Worm (Caenorhabditis elegans) whole organism, young adult: ENCODE data around the gene srd-41.

Experiments
- B0019.2 ChIP-seq: fragments of 200-800 bp; sonication (Bioruptor generic); conservative IDR thresholded peaks from 2 replicates; pipeline ENCODE4 v1.3.6; 2022; ENCODE audit warnings: missing genetic modification reagents, missing genetic modification characterization, missing compliant biosample characterization
- C17E4.6 ChIP-seq: fragments of 200-800 bp; sonication (Bioruptor generic); IDR thresholded peaks from 2 replicates; pipeline ENCODE4 v1.3.6; 2022; ENCODE audit warnings: missing genetic modification reagents, missing genetic modification characterization, missing compliant biosample characterization
- D2030.7 ChIP-seq: fragments of 200-800 bp; sonication (Bioruptor generic); IDR thresholded peaks from 2 replicates; pipeline ENCODE4 v1.3.6; 2022; ENCODE audit warnings: missing genetic modification reagents, missing genetic modification characterization, missing compliant biosample characterization
- F22D6.2 ChIP-seq: sonication (generic microtip); optimal IDR thresholded peaks from 2 replicates; lab custom pipeline; 2016; ENCODE audit warnings: mild to moderate bottlenecking, missing genetic modification characterization, missing compliant biosample characterization
- F33H1.4 ChIP-seq: fragments of 200-800 bp; sonication (Bioruptor generic); IDR thresholded peaks from 2 replicates; pipeline ENCODE4 v1.3.6; 2022; ENCODE audit warnings: missing genetic modification reagents, missing genetic modification characterization, missing compliant biosample characterization
- F49E8.2 ChIP-seq: sonication (generic microtip); optimal IDR thresholded peaks from 3 replicates; lab custom pipeline; 2017; ENCODE audit warnings: missing genetic modification characterization, mild to moderate bottlenecking, missing compliant biosample characterization, antibody characterized with exemption, moderate library complexity; ENCODE audit not compliant: insufficient read depth
- F52B5.7 ChIP-seq: sonication (generic microtip); optimal IDR thresholded peaks from 2 replicates; lab custom pipeline; 2016; ENCODE audit warnings: mild to moderate bottlenecking, missing genetic modification characterization, missing compliant biosample characterization
- K12H6.12 ChIP-seq: fragments of 200-800 bp; sonication (Bioruptor generic); optimal IDR thresholded peaks from 2 replicates; lab custom pipeline; 2018; ENCODE audit warnings: mild to moderate bottlenecking, missing genetic modification characterization, missing compliant biosample characterization
- Y53F4B.3 ChIP-seq: fragments of 200-800 bp; sonication (Bioruptor generic); IDR thresholded peaks from 2 replicates; pipeline ENCODE4 v1.3.6; 2022; ENCODE audit warnings: missing genetic modification reagents, missing genetic modification characterization, missing compliant biosample characterization
- Y56A3A.18 ChIP-seq: fragments of 200-800 bp; sonication (Bioruptor generic); IDR thresholded peaks from 2 replicates; pipeline ENCODE4 v1.3.6; 2022; ENCODE audit warnings: missing genetic modification reagents, missing genetic modification characterization, missing compliant biosample characterization
- akir-1 ChIP-seq: fragments of 200-800 bp; sonication (Bioruptor generic); optimal IDR thresholded peaks from 2 replicates; lab custom pipeline; 2018; ENCODE audit warnings: mild to moderate bottlenecking, missing genetic modification characterization, moderate library complexity, missing compliant biosample characterization
- ama-1 ChIP-seq, 3 experiments: fragments of 150-350 bp in 1 of 3; sonication (generic microtip) in 2 of 3; optimal IDR thresholded peaks; 2 replicates each; lab custom pipeline; 2014 to 2018; ENCODE audit warnings: missing biosample characterization in 2 of 3, missing genetic modification characterization in 2 of 3, missing genetic modification reagents in 2 of 3
- attf-3 ChIP-seq: fragments of 200-800 bp; sonication (Bioruptor generic); conservative IDR thresholded peaks from 2 replicates; pipeline ENCODE4 v1.3.6; 2022; ENCODE audit warnings: missing genetic modification reagents, missing genetic modification characterization, missing compliant biosample characterization
- ceh-100 ChIP-seq: fragments of 200-800 bp; sonication (Bioruptor generic); IDR thresholded peaks from 2 replicates; pipeline ENCODE4 v1.3.6; 2022; ENCODE audit warnings: missing genetic modification reagents, missing genetic modification characterization, missing compliant biosample characterization
- ceh-40 ChIP-seq: fragments of 200-800 bp; sonication (Bioruptor generic); IDR thresholded peaks from 2 replicates; pipeline ENCODE4 v1.3.6; 2022; ENCODE audit warnings: missing genetic modification characterization, missing compliant biosample characterization
- ceh-58 ChIP-seq: fragments of 200-800 bp; sonication (Bioruptor generic); IDR thresholded peaks from 2 replicates; pipeline ENCODE4 v1.3.6; 2022; ENCODE audit warnings: missing genetic modification characterization, missing compliant biosample characterization
- chd-7 ChIP-seq: sonication (generic microtip); optimal IDR thresholded peaks from 2 replicates; lab custom pipeline; 2016; ENCODE audit warnings: mild to moderate bottlenecking, missing genetic modification characterization, moderate library complexity, missing compliant biosample characterization
- die-1 ChIP-seq: sonication (generic microtip); optimal IDR thresholded peaks from 2 replicates; lab custom pipeline; 2016; ENCODE audit warnings: missing genotype, mild to moderate bottlenecking, missing genetic modification characterization, missing compliant biosample characterization
- efl-1 ChIP-seq: fragments of 150-350 bp; optimal IDR thresholded peaks from 2 replicates; lab custom pipeline; 2014; ENCODE audit warnings: missing biosample characterization, missing genetic modification reagents, missing genetic modification characterization
- egl-18 ChIP-seq: fragments of 200-800 bp; sonication (Bioruptor generic); IDR thresholded peaks from 2 replicates; pipeline ENCODE4 v1.3.6; 2022; ENCODE audit warnings: missing genetic modification reagents, missing genetic modification characterization, missing compliant biosample characterization
- egrh-3 ChIP-seq: fragments of 200-800 bp; sonication (Bioruptor generic); IDR thresholded peaks from 2 replicates; pipeline ENCODE4 v1.3.6; 2022; ENCODE audit warnings: missing genetic modification reagents, missing genetic modification characterization, missing compliant biosample characterization
- fkh-3 ChIP-seq: sonication (generic microtip); optimal IDR thresholded peaks from 2 replicates; lab custom pipeline; 2016; ENCODE audit warnings: mild to moderate bottlenecking, missing genetic modification characterization, missing compliant biosample characterization
- him-1 ChIP-seq: sonication (generic microtip); optimal IDR thresholded peaks from 2 replicates; lab custom pipeline; 2016; ENCODE audit warnings: missing genotype, missing genetic modification reagents, missing genetic modification characterization, missing compliant biosample characterization
- hmg-1.2 ChIP-seq: fragments of 200-800 bp; sonication (Bioruptor generic); IDR thresholded peaks from 2 replicates; pipeline ENCODE4 v1.3.6; 2022; ENCODE audit warnings: missing genetic modification reagents, missing genetic modification characterization, missing compliant biosample characterization
- hrde-1 ChIP-seq: sonication (generic microtip); optimal IDR thresholded peaks from 2 replicates; lab custom pipeline; 2016; ENCODE audit warnings: missing genetic modification characterization, mild to moderate bottlenecking, missing compliant biosample characterization, moderate library complexity, missing genotype, missing genetic modification reagents, borderline replicate concordance
- hsf-1 ChIP-seq: fragments of 200-800 bp; sonication (Bioruptor generic); IDR thresholded peaks from 2 replicates; pipeline ENCODE4 v1.3.6; 2022; ENCODE audit warnings: missing genetic modification reagents, missing genetic modification characterization, missing compliant biosample characterization
- lag-1 ChIP-seq: fragments of 200-800 bp; sonication (Bioruptor generic); IDR thresholded peaks from 2 replicates; pipeline ENCODE4 v1.3.6; 2022; ENCODE audit warnings: missing genetic modification reagents, missing genetic modification characterization, missing compliant biosample characterization
- let-526 ChIP-seq: fragments of 200-800 bp; sonication (Bioruptor generic); IDR thresholded peaks from 2 replicates; pipeline ENCODE4 v1.3.6; 2022; ENCODE audit warnings: missing genetic modification reagents, missing genetic modification characterization, missing compliant biosample characterization
- let-607 ChIP-seq, 2 experiments: fragments of 200-800 bp in 1 of 2; sonication (Bioruptor generic) in 1 of 2; sonication (generic microtip) in 1 of 2; optimal IDR thresholded peaks; 2 replicates each; lab custom pipeline; 2016 to 2018; ENCODE audit warnings: mild to moderate bottlenecking in 2 of 2, missing compliant biosample characterization in 2 of 2, missing genetic modification characterization in 2 of 2, moderate library complexity in 2 of 2, missing genotype in 1 of 2
- lin-26 ChIP-seq: fragments of 200-800 bp; sonication (Bioruptor generic); IDR thresholded peaks from 2 replicates; pipeline ENCODE4 v1.3.6; 2022; ENCODE audit warnings: missing genetic modification reagents, missing genetic modification characterization, missing compliant biosample characterization
- lir-1 ChIP-seq: fragments of 200-800 bp; sonication (Bioruptor generic); conservative IDR thresholded peaks from 2 replicates; pipeline ENCODE4 v1.3.6; 2022; ENCODE audit warnings: missing genetic modification reagents, missing genetic modification characterization, missing compliant biosample characterization
- madf-10 ChIP-seq: sonication (generic microtip); optimal IDR thresholded peaks from 2 replicates; lab custom pipeline; 2016; ENCODE audit warnings: mild to moderate bottlenecking, missing genetic modification characterization, missing compliant biosample characterization
- madf-3 ChIP-seq: fragments of 200-800 bp; sonication (Bioruptor generic); IDR thresholded peaks from 2 replicates; pipeline ENCODE4 v1.3.6; 2022; ENCODE audit warnings: missing genetic modification reagents, missing genetic modification characterization, missing compliant biosample characterization
- nhr-27 ChIP-seq: fragments of 200-800 bp; sonication (Bioruptor generic); optimal IDR thresholded peaks from 2 replicates; lab custom pipeline; 2018; ENCODE audit warnings: mild to moderate bottlenecking, missing genetic modification characterization, moderate library complexity, missing compliant biosample characterization
- nhr-80 ChIP-seq: sonication (generic microtip); optimal IDR thresholded peaks from 2 replicates; lab custom pipeline; 2016; ENCODE audit warnings: missing genetic modification characterization, missing compliant biosample characterization
- rcor-1 ChIP-seq: fragments of 200-800 bp; sonication (Bioruptor generic); IDR thresholded peaks from 2 replicates; pipeline ENCODE4 v1.3.6; 2022; ENCODE audit warnings: missing genetic modification reagents, missing genetic modification characterization, missing compliant biosample characterization
- rec-8 ChIP-seq, 2 experiments: sonication (generic microtip); optimal IDR thresholded peaks; 2 replicates each; lab custom pipeline; 2016; ENCODE audit warnings: mild to moderate bottlenecking in 2 of 2, missing genetic modification characterization in 2 of 2, missing genetic modification reagents in 2 of 2, missing genotype in 2 of 2, missing biosample characterization in 1 of 2, missing compliant biosample characterization in 1 of 2, moderate library complexity in 1 of 2
- rpc-1 ChIP-seq, 2 experiments: fragments of 150-350 bp in 1 of 2; sonication (generic microtip) in 1 of 2; optimal IDR thresholded peaks; 2 replicates each; lab custom pipeline; 2014 to 2018; ENCODE audit warnings: missing biosample characterization in 1 of 2, missing genetic modification characterization in 1 of 2, missing genetic modification reagents in 1 of 2, missing genotype in 1 of 2
- sdz-38 ChIP-seq: sonication (generic microtip); optimal IDR thresholded peaks from 2 replicates; lab custom pipeline; 2016; ENCODE audit warnings: missing genotype, missing genetic modification characterization, missing compliant biosample characterization
- snpc-3.4 ChIP-seq: sonication (generic microtip); optimal IDR thresholded peaks from 2 replicates; lab custom pipeline; 2017; ENCODE audit warnings: missing genetic modification characterization, mild to moderate bottlenecking, missing compliant biosample characterization, antibody characterized with exemption, moderate library complexity, missing genotype, missing genetic modification reagents
- snpc-4 ChIP-seq, 5 experiments: fragments of 150-350 bp in 1 of 5; sonication (generic microtip) in 4 of 5; optimal IDR thresholded peaks; 2 replicates each; lab custom pipeline; 2014 to 2018; ENCODE audit warnings: missing genetic modification characterization in 5 of 5, missing biosample characterization in 3 of 5, antibody characterized with exemption in 2 of 5, mild to moderate bottlenecking in 2 of 5, missing compliant biosample characterization in 2 of 5, missing genotype in 2 of 5, moderate library complexity in 2 of 5, missing genetic modification reagents in 1 of 5
- tbp1 ChIP-seq: fragments of 200-800 bp; sonication (Bioruptor generic); optimal IDR thresholded peaks from 2 replicates; lab custom pipeline; 2018; ENCODE audit warnings: mild to moderate bottlenecking, missing genetic modification characterization, missing compliant biosample characterization
- tlf-1 ChIP-seq: fragments of 200-800 bp; sonication (Bioruptor generic); optimal IDR thresholded peaks from 2 replicates; lab custom pipeline; 2018; ENCODE audit warnings: mild to moderate bottlenecking, missing genetic modification characterization, missing compliant biosample characterization
- unc-62 ChIP-seq: fragments of 150-350 bp; optimal IDR thresholded peaks from 2 replicates; lab custom pipeline; 2014; ENCODE audit warnings: missing biosample characterization, missing genetic modification reagents, missing genetic modification characterization
- zfh-2 ChIP-seq: fragments of 200-800 bp; sonication (Bioruptor generic); conservative IDR thresholded peaks from 2 replicates; pipeline ENCODE4 v1.3.6; 2022; ENCODE audit warnings: missing genetic modification reagents, missing genetic modification characterization, missing compliant biosample characterization
- ztf-22 ChIP-seq: fragments of 200-800 bp; sonication (Bioruptor generic); optimal IDR thresholded peaks from 2 replicates; lab custom pipeline; 2018; ENCODE audit warnings: mild to moderate bottlenecking, missing genetic modification characterization, moderate library complexity, missing compliant biosample characterization

The srd-41 gene

ce11 chrX:12347822-12348221 is 21.3 kb downstream of the srd-41 start (continued):
- TF ChIP-seq akir-1 (GFP tag; lab: Kevin White, UChicago) (peak; percentile 14), nhr-80 (tag; lab: Kevin White, UChicago) (peak; percentile 49), madf-10 (tag; lab: Kevin White, UChicago) (peak; percentile 41), egrh-3 (GFP tag; lab: Robert Waterston, UW) (peak; percentile 48; the same call in 1 of the 2 replicates), hsf-1 (GFP tag; lab: Robert Waterston, UW) (peak; percentile 39; the same call in 1 of the 2 replicates), Y53F4B.3 (0 out of 2 replicates have a peak, but pooled peaks have one; percentile 27), ceh-100 (GFP tag; lab: Robert Waterston, UW) (no peak), let-607 (tag; optimal IDR thresholded peaks at IDR 0.05; lab: Kevin White, UChicago) (peak in 1 of 2 experiments; percentile 37), die-1 (tag; lab: Kevin White, UChicago) (peak; percentile 87), F22D6.2 (tag; lab: Kevin White, UChicago) (no peak), lag-1 (GFP tag; lab: Robert Waterston, UW) (no peak), lin-26 (GFP tag; lab: Robert Waterston, UW) (peak; percentile 83), unc-62 (GFP tag; lab: Kevin White, UChicago) (no peak), egl-18 (GFP tag; lab: Robert Waterston, UW) (no peak), C17E4.6 (GFP tag; lab: Robert Waterston, UW) (no peak), madf-3 (GFP tag; lab: Robert Waterston, UW) (0 out of 2 replicates have a peak, but pooled peaks have one; percentile 55), chd-7 (tag; lab: Kevin White, UChicago) (peak; percentile 54), D2030.7 (peak; percentile 93), F49E8.2 (tag; lab: Kevin White, UChicago) (no peak), tbp1 (GFP tag; lab: Kevin White, UChicago) (peak; percentile 94), K12H6.12 (no peak), ama-1 (optimal IDR thresholded peaks at IDR 0.05; lab: Kevin White, UChicago) (no peak), ama-1 (GFP tag; optimal IDR thresholded peaks at IDR 0.05; lab: Kevin White, UChicago) (peak in 1 of 2 experiments; percentile 42), Y56A3A.18 (GFP tag; lab: Robert Waterston, UW) (peak; percentile 76), snpc-4 (GFP tag; optimal IDR thresholded peaks at IDR 0.05; lab: Kevin White, UChicago) (peak; percentile 67), snpc-4 (tag; optimal IDR thresholded peaks at IDR 0.05; lab: Kevin White, UChicago) (peak in 2 of 4 experiments; percentile 46 to 79), efl-1 (GFP tag; lab: Kevin White, UChicago) (peak; percentile 7), nhr-27 (tag; lab: Kevin White, UChicago) (no peak), him-1 (tag; lab: Kevin White, UChicago) (peak; percentile 75), lir-1 (no peak), fkh-3 (peak; percentile 60), snpc-3.4 (tag; lab: Kevin White, UChicago) (peak; percentile 56), ceh-58 (GFP tag; lab: Robert Waterston, UW) (no peak), rec-8 (tag; optimal IDR thresholded peaks at IDR 0.05; lab: Kevin White, UChicago) (peak; percentile 35 to 69), attf-3 (GFP tag; lab: Robert Waterston, UW) (0 out of 2 replicates have a peak, but pooled peaks have one; percentile 16), sdz-38 (tag; lab: Kevin White, UChicago) (peak; percentile 26), B0019.2 (GFP tag; lab: Robert Waterston, UW) (0 out of 2 replicates have a peak, but pooled peaks have one; percentile 7), F52B5.7 (tag; lab: Kevin White, UChicago) (peak; percentile 58), let-526 (peak; percentile 51; the same call in 1 of the 2 replicates), ceh-40 (GFP tag; lab: Robert Waterston, UW) (0 out of 2 replicates have a peak, but pooled peaks have one; percentile 38), rcor-1 (peak; percentile 72), hmg-1.2 (GFP tag; lab: Robert Waterston, UW) (peak; percentile 69), F33H1.4 (GFP tag; lab: Robert Waterston, UW) (no peak), rpc-1 (optimal IDR thresholded peaks at IDR 0.05; lab: Kevin White, UChicago) (peak; percentile 86), rpc-1 (tag; optimal IDR thresholded peaks at IDR 0.05; lab: Kevin White, UChicago) (peak; percentile 90), zfh-2 (GFP tag; lab: Robert Waterston, UW) (no peak), ztf-22 (peak; percentile 15), hrde-1 (peak; percentile 61), tlf-1 (no peak)
